Fruit fly (Drosophila melanogaster) whole organism, prepupa: Measurements from ENCODE around the gene Larp7.

Source experiments
- Blimp-1 ChIP-seq: fragments of 200-800 bp; sonication (Bioruptor generic); optimal IDR thresholded peaks from 3 replicates; lab custom pipeline; 2017; ENCODE audit warnings: missing biosample characterization, missing genetic modification characterization, mild to moderate bottlenecking, moderate library complexity, missing genetic modification reagents
- CG10669 ChIP-seq: fragments of 200-800 bp; sonication (Bioruptor generic); optimal IDR thresholded peaks from 3 replicates; lab custom pipeline; 2018; ENCODE audit warnings: missing biosample characterization, mild to moderate bottlenecking, missing genetic modification characterization, moderate library complexity
- CG11762 ChIP-seq: fragments of 200-800 bp; sonication (Bioruptor generic); optimal IDR thresholded peaks from 3 replicates; lab custom pipeline; 2016; ENCODE audit warnings: missing biosample characterization, missing genetic modification characterization; ENCODE audit not compliant: insufficient read depth
- CG15336 ChIP-seq: fragments of 200-800 bp; sonication (Bioruptor generic); IDR thresholded peaks from 2 replicates; pipeline ENCODE4 v1.3.6; 2022; ENCODE audit warnings: missing biosample characterization, missing genetic modification characterization
- Eip93F ChIP-seq: fragments of 200-800 bp; sonication (Bioruptor generic); optimal IDR thresholded peaks from 2 replicates; lab custom pipeline; 2016; ENCODE audit warnings: missing biosample characterization, mild to moderate bottlenecking, missing genetic modification characterization
- dsx ChIP-seq: fragments of 200-800 bp; optimal IDR thresholded peaks from 3 replicates; lab custom pipeline; 2019; ENCODE audit warnings: missing biosample characterization, mild to moderate bottlenecking, missing genetic modification characterization, moderate library complexity; ENCODE audit not compliant: poor library complexity, severe bottlenecking

- TF ChIP-seq CG15336 (GFP tag; lab: Robert Waterston, UW) (no peak), dsx (GFP tag; lab: Kevin White, UChicago) (no peak), CG11762 (GFP tag; lab: Kevin White, UChicago) (no peak), CG10669 (GFP tag; lab: Kevin White, UChicago) (no peak), Eip93F (GFP tag; lab: Kevin White, UChicago) (no peak), Blimp-1 (GFP tag; lab: Kevin White, UChicago) (no peak)
Measured at dm6 chrX:9201080-9201479, 42.5 kb upstream of the Larp7 start.
